Fruit fly (Drosophila melanogaster): ENCODE data around the gene Gr39b.

DNA sequence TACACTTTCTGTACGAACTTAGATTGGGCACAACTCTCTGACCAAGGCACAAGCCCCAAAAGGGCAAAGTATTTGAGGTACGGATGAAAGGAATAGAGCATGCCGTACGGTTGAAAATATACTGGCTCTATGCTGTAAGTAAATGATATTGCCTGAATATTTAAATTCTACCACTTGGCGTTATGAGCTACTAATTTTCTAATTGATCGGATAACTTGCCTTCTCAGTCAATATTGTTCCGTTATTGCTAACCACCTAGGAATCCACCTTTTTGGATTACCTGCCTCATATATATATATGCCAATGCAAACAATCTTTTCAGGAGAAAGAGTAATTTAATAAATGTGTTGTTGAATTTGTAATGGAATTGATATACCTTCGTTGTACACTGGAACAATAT lies at the start of gene Gr39b:
- TF ChIP-seq tgo (GFP tag; IDR thresholded peaks at IDR 0.05), result no peak
- no peak for TF ChIP-seq chm (GFP tag; IDR thresholded peaks at IDR 0.05)
